Worm (Caenorhabditis elegans) whole organism, young adult: ENCODE data around the gene lgc-8.

ENCODE experiments used
- B0336.3 ChIP-seq: fragments of 200-800 bp; sonication (Bioruptor generic); IDR thresholded peaks from 2 replicates; pipeline ENCODE4 v1.3.6; 2022; ENCODE audit warnings: missing genetic modification characterization, missing compliant biosample characterization
- C17E4.6 ChIP-seq: fragments of 200-800 bp; sonication (Bioruptor generic); IDR thresholded peaks from 2 replicates; pipeline ENCODE4 v1.3.6; 2022; ENCODE audit warnings: missing genetic modification reagents, missing genetic modification characterization, missing compliant biosample characterization
- D2030.7 ChIP-seq: fragments of 200-800 bp; sonication (Bioruptor generic); IDR thresholded peaks from 2 replicates; pipeline ENCODE4 v1.3.6; 2022; ENCODE audit warnings: missing genetic modification reagents, missing genetic modification characterization, missing compliant biosample characterization
- F10E7.11 ChIP-seq: sonication (generic microtip); optimal IDR thresholded peaks from 2 replicates; lab custom pipeline; 2017; ENCODE audit warnings: mild to moderate bottlenecking, missing genetic modification characterization, moderate library complexity, missing compliant biosample characterization
- F33H1.4 ChIP-seq: fragments of 200-800 bp; sonication (Bioruptor generic); IDR thresholded peaks from 2 replicates; pipeline ENCODE4 v1.3.6; 2022; ENCODE audit warnings: missing genetic modification reagents, missing genetic modification characterization, missing compliant biosample characterization
- F49E8.2 ChIP-seq: sonication (generic microtip); optimal IDR thresholded peaks from 3 replicates; lab custom pipeline; 2017; ENCODE audit warnings: missing genetic modification characterization, mild to moderate bottlenecking, missing compliant biosample characterization, antibody characterized with exemption, moderate library complexity; ENCODE audit not compliant: insufficient read depth
- F57A8.1 ChIP-seq: fragments of 200-800 bp; sonication (Bioruptor generic); optimal IDR thresholded peaks from 2 replicates; lab custom pipeline; 2018; ENCODE audit warnings: mild to moderate bottlenecking, missing genetic modification characterization, moderate library complexity, missing compliant biosample characterization
- Y53G8AR.9 ChIP-seq: fragments of 200-800 bp; sonication (Bioruptor generic); conservative IDR thresholded peaks from 2 replicates; pipeline ENCODE4 v1.3.6; 2022; ENCODE audit warnings: missing genetic modification reagents, missing genetic modification characterization, missing compliant biosample characterization
- Y56A3A.18 ChIP-seq: fragments of 200-800 bp; sonication (Bioruptor generic); IDR thresholded peaks from 2 replicates; pipeline ENCODE4 v1.3.6; 2022; ENCODE audit warnings: missing genetic modification reagents, missing genetic modification characterization, missing compliant biosample characterization
- ama-1 ChIP-seq, 3 experiments: fragments of 150-350 bp in 1 of 3; sonication (generic microtip) in 2 of 3; optimal IDR thresholded peaks; 2 replicates each; lab custom pipeline; 2014 to 2018; ENCODE audit warnings: missing biosample characterization in 2 of 3, missing genetic modification characterization in 2 of 3, missing genetic modification reagents in 2 of 3
- atf-7 ChIP-seq: sonication (generic microtip); optimal IDR thresholded peaks from 2 replicates; lab custom pipeline; 2017; ENCODE audit warnings: mild to moderate bottlenecking, missing genetic modification characterization, missing compliant biosample characterization
- athp-1 ChIP-seq: sonication (generic microtip); optimal IDR thresholded peaks from 2 replicates; lab custom pipeline; 2017; ENCODE audit warnings: mild to moderate bottlenecking, missing genetic modification characterization, missing compliant biosample characterization
- attf-6 ChIP-seq: fragments of 200-800 bp; sonication (Bioruptor generic); IDR thresholded peaks from 2 replicates; pipeline ENCODE4 v1.3.6; 2022; ENCODE audit warnings: missing genetic modification reagents, missing genetic modification characterization, missing compliant biosample characterization
- cebp-1 ChIP-seq, 2 experiments: fragments of 200-800 bp in 1 of 2; sonication (Bioruptor generic) in 1 of 2; sonication (generic microtip) in 1 of 2; IDR thresholded peaks in 1 of 2; optimal IDR thresholded peaks in 1 of 2; 2 replicates each; pipeline versions ENCODE4 v1.3.6 to Lab custom; 2017 to 2022; ENCODE audit warnings: missing compliant biosample characterization in 2 of 2, missing genetic modification characterization in 2 of 2, mild to moderate bottlenecking in 1 of 2, missing genetic modification reagents in 1 of 2, moderate library complexity in 1 of 2
- ceh-91 ChIP-seq: fragments of 200-800 bp; sonication (Bioruptor generic); IDR thresholded peaks from 2 replicates; pipeline ENCODE4 v1.3.6; 2022; ENCODE audit warnings: missing genetic modification reagents, missing genetic modification characterization, missing compliant biosample characterization
- dpl-1 ChIP-seq: fragments of 150-350 bp; optimal IDR thresholded peaks from 2 replicates; lab custom pipeline; 2014; ENCODE audit warnings: missing biosample characterization, missing genetic modification reagents, missing genetic modification characterization
- efl-1 ChIP-seq: fragments of 150-350 bp; optimal IDR thresholded peaks from 2 replicates; lab custom pipeline; 2014; ENCODE audit warnings: missing biosample characterization, missing genetic modification reagents, missing genetic modification characterization
- egl-18 ChIP-seq: fragments of 200-800 bp; sonication (Bioruptor generic); IDR thresholded peaks from 2 replicates; pipeline ENCODE4 v1.3.6; 2022; ENCODE audit warnings: missing genetic modification reagents, missing genetic modification characterization, missing compliant biosample characterization
- egl-44 ChIP-seq: fragments of 200-800 bp; sonication (Bioruptor generic); IDR thresholded peaks from 2 replicates; pipeline ENCODE4 v1.3.6; 2022; ENCODE audit warnings: missing genetic modification reagents, missing genetic modification characterization, missing compliant biosample characterization
- ekl-4 ChIP-seq: fragments of 200-800 bp; sonication (Bioruptor generic); IDR thresholded peaks from 2 replicates; pipeline ENCODE4 v1.3.6; 2022; ENCODE audit warnings: missing genetic modification reagents, missing genetic modification characterization, missing compliant biosample characterization
- hmg-1.2 ChIP-seq: fragments of 200-800 bp; sonication (Bioruptor generic); IDR thresholded peaks from 2 replicates; pipeline ENCODE4 v1.3.6; 2022; ENCODE audit warnings: missing genetic modification reagents, missing genetic modification characterization, missing compliant biosample characterization
- hsf-1 ChIP-seq: fragments of 200-800 bp; sonication (Bioruptor generic); IDR thresholded peaks from 2 replicates; pipeline ENCODE4 v1.3.6; 2022; ENCODE audit warnings: missing genetic modification reagents, missing genetic modification characterization, missing compliant biosample characterization
- let-607 ChIP-seq, 2 experiments: fragments of 200-800 bp in 1 of 2; sonication (Bioruptor generic) in 1 of 2; sonication (generic microtip) in 1 of 2; optimal IDR thresholded peaks; 2 replicates each; lab custom pipeline; 2016 to 2018; ENCODE audit warnings: mild to moderate bottlenecking in 2 of 2, missing compliant biosample characterization in 2 of 2, missing genetic modification characterization in 2 of 2, moderate library complexity in 2 of 2, missing genotype in 1 of 2
- lin-54 ChIP-seq: fragments of 200-800 bp; sonication (Bioruptor generic); optimal IDR thresholded peaks from 2 replicates; lab custom pipeline; 2018; ENCODE audit warnings: mild to moderate bottlenecking, missing genetic modification characterization, missing compliant biosample characterization
- lsl-1 ChIP-seq: fragments of 200-800 bp; sonication (Bioruptor generic); optimal IDR thresholded peaks from 2 replicates; lab custom pipeline; 2018; ENCODE audit warnings: mild to moderate bottlenecking, missing genetic modification characterization, moderate library complexity, missing compliant biosample characterization
- madf-3 ChIP-seq: fragments of 200-800 bp; sonication (Bioruptor generic); IDR thresholded peaks from 2 replicates; pipeline ENCODE4 v1.3.6; 2022; ENCODE audit warnings: missing genetic modification reagents, missing genetic modification characterization, missing compliant biosample characterization
- madf-6 ChIP-seq: fragments of 200-800 bp; sonication (Bioruptor generic); IDR thresholded peaks from 2 replicates; pipeline ENCODE4 v1.3.6; 2022; ENCODE audit warnings: missing genetic modification reagents, missing genetic modification characterization, missing compliant biosample characterization
- madf-8 ChIP-seq: fragments of 200-800 bp; sonication (Bioruptor generic); conservative IDR thresholded peaks from 2 replicates; pipeline ENCODE4 v1.3.6; 2022; ENCODE audit warnings: missing genetic modification reagents, missing genetic modification characterization, missing compliant biosample characterization
- nfyb-1 ChIP-seq: fragments of 200-800 bp; sonication (Bioruptor generic); IDR thresholded peaks from 2 replicates; pipeline ENCODE4 v1.3.6; 2022; ENCODE audit warnings: missing genetic modification reagents, missing genetic modification characterization, missing compliant biosample characterization
- nhr-120 ChIP-seq: fragments of 200-800 bp; sonication (Bioruptor generic); IDR thresholded peaks from 2 replicates; pipeline ENCODE4 v1.3.6; 2022; ENCODE audit warnings: missing genetic modification characterization, missing compliant biosample characterization
- pbrm-1 ChIP-seq: fragments of 200-800 bp; sonication (Bioruptor generic); IDR thresholded peaks from 2 replicates; pipeline ENCODE4 v1.3.6; 2022; ENCODE audit warnings: missing genetic modification reagents, missing genetic modification characterization, missing compliant biosample characterization
- pha-4 ChIP-seq: fragments of 150-350 bp; sonication (generic microtip); optimal IDR thresholded peaks from 2 replicates; lab custom pipeline; 2014; ENCODE audit warnings: missing biosample characterization, missing genetic modification reagents, missing genetic modification characterization
- rec-8 ChIP-seq, 2 experiments: sonication (generic microtip); optimal IDR thresholded peaks; 2 replicates each; lab custom pipeline; 2016; ENCODE audit warnings: mild to moderate bottlenecking in 2 of 2, missing genetic modification characterization in 2 of 2, missing genetic modification reagents in 2 of 2, missing genotype in 2 of 2, missing biosample characterization in 1 of 2, missing compliant biosample characterization in 1 of 2, moderate library complexity in 1 of 2
- snpc-1.3 ChIP-seq: sonication (generic microtip); optimal IDR thresholded peaks from 2 replicates; lab custom pipeline; 2017; ENCODE audit warnings: missing genetic modification characterization, mild to moderate bottlenecking, missing compliant biosample characterization, antibody characterized with exemption, moderate library complexity, missing genotype, missing genetic modification reagents; ENCODE audit not compliant: insufficient read depth
- snpc-3.4 ChIP-seq: sonication (generic microtip); optimal IDR thresholded peaks from 2 replicates; lab custom pipeline; 2017; ENCODE audit warnings: missing genetic modification characterization, mild to moderate bottlenecking, missing compliant biosample characterization, antibody characterized with exemption, moderate library complexity, missing genotype, missing genetic modification reagents
- snpc-4 ChIP-seq, 5 experiments: fragments of 150-350 bp in 1 of 5; sonication (generic microtip) in 4 of 5; optimal IDR thresholded peaks; 2 replicates each; lab custom pipeline; 2014 to 2018; ENCODE audit warnings: missing genetic modification characterization in 5 of 5, missing biosample characterization in 3 of 5, antibody characterized with exemption in 2 of 5, mild to moderate bottlenecking in 2 of 5, missing compliant biosample characterization in 2 of 5, missing genotype in 2 of 5, moderate library complexity in 2 of 5, missing genetic modification reagents in 1 of 5
- tbp1 ChIP-seq: fragments of 200-800 bp; sonication (Bioruptor generic); optimal IDR thresholded peaks from 2 replicates; lab custom pipeline; 2018; ENCODE audit warnings: mild to moderate bottlenecking, missing genetic modification characterization, missing compliant biosample characterization
- tlf-1 ChIP-seq: fragments of 200-800 bp; sonication (Bioruptor generic); optimal IDR thresholded peaks from 2 replicates; lab custom pipeline; 2018; ENCODE audit warnings: mild to moderate bottlenecking, missing genetic modification characterization, missing compliant biosample characterization
- unc-130 ChIP-seq: sonication (generic microtip); optimal IDR thresholded peaks from 2 replicates; lab custom pipeline; 2016; ENCODE audit warnings: missing genetic modification reagents, missing genetic modification characterization, missing compliant biosample characterization
- xnd-1 ChIP-seq: sonication (generic microtip); optimal IDR thresholded peaks from 2 replicates; lab custom pipeline; 2016; ENCODE audit warnings: missing genotype, missing genetic modification reagents, missing genetic modification characterization, missing compliant biosample characterization
- ztf-3 ChIP-seq: fragments of 200-800 bp; sonication (Bioruptor generic); optimal IDR thresholded peaks from 2 replicates; lab custom pipeline; 2018; ENCODE audit warnings: mild to moderate bottlenecking, missing genetic modification characterization, missing compliant biosample characterization

The lgc-8 gene

DNA sequence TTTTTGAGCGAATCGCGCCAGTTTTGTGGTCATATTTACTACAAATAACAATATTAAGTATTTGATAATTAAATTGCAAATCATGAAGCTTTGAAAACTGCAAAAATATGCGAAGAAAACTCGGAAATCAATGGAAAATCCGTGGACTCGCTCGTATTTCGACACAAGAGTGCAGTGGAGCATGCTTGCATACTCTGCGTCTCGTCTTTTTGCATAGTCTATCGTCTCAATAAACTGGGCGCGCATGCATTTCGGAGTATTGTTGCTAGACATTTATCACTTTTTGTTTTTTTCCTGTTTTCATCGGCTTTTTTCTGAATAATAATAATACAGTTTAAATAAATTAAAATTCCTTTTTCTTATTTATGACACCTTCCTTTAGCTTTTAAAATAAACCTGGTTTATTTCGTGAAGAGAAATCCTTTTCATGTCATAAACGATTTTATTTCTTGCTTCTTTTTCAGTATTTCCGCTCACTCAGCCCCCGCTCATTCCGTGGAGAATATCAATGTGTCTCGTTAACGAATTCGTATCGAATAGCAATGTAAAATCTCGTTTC is 52.2 kb downstream of the lgc-8 start, which contains the start of the genes mrps-7 and Y57G11C.3 (continued):
- TF ChIP-seq madf-3 (GFP tag; lab: Robert Waterston, UW) (no peak), madf-8 (GFP tag; lab: Robert Waterston, UW) (peak; percentile 56), F10E7.11 (tag; lab: Kevin White, UChicago) (no peak), pha-4 (peak; percentile 80), egl-18 (GFP tag; lab: Robert Waterston, UW) (no peak), ztf-3 (no peak), Y56A3A.18 (GFP tag; lab: Robert Waterston, UW) (no peak), cebp-1 (GFP tag; IDR thresholded peaks at IDR 0.05; lab: Robert Waterston, UW) (peak; percentile 93), cebp-1 (tag; optimal IDR thresholded peaks at IDR 0.05; lab: Kevin White, UChicago) (peak; percentile 96), atf-7 (no peak), let-607 (tag; optimal IDR thresholded peaks at IDR 0.05; lab: Kevin White, UChicago) (peak in 1 of 2 experiments; percentile 47), efl-1 (peak; percentile 54), attf-6 (peak; percentile 92), xnd-1 (tag; lab: Kevin White, UChicago) (peak; percentile 12), dpl-1 (GFP tag; lab: Kevin White, UChicago) (peak; percentile 18), ama-1 (optimal IDR thresholded peaks at IDR 0.05; lab: Kevin White, UChicago) (peak; percentile 27), ama-1 (GFP tag; optimal IDR thresholded peaks at IDR 0.05; lab: Kevin White, UChicago) (no peak), lsl-1 (GFP tag; lab: Kevin White, UChicago) (peak; percentile 45), nhr-120 (GFP tag; lab: Robert Waterston, UW) (no peak), rec-8 (tag; optimal IDR thresholded peaks at IDR 0.05; lab: Kevin White, UChicago) (no peak), ceh-91 (GFP tag; lab: Robert Waterston, UW) (no peak)

DNA sequence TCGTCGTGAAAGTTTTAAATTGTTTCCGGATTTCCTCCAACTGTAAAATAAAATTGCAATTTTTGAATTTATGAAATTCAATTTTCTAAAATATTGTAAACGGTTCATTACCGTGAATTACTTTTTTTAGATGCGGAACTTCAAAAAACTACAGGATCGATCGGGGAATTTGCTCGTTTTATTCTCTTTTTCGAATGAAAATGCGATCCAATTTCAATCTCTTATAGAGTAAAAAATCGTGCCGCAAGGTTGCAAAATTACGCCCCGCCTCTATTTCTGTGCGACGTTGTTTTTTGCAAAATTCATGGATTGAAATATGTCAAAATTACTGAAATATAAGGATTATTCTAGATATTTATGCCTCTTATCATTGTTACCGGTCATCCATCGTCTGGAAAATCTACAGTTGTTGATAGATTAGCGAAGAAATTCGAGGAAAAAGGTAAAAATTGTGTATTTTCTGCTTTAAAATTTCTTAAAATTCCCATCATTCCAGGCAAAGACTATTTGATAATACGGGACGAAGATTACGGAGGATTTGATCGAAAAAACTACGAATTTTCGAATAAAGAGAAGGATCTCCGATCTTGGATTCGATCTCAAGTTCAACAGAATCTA is 53.7 kb downstream of the lgc-8 start, which contains the start of gene Y57G11C.43:
Gene Y57G11C.43 (plus strand): TSS at position 224 of the 618 bp plus-strand sequence.
- TF ChIP-seq tbp1 (GFP tag; lab: Kevin White, UChicago): peak; percentile 26
- TF ChIP-seq madf-6 (GFP tag; lab: Robert Waterston, UW): peak; percentile 56
- TF ChIP-seq D2030.7: 0 out of 2 replicates have a peak, but pooled peaks have one; percentile 31
- peak; percentile 55 for TF ChIP-seq ekl-4 (GFP tag; lab: Robert Waterston, UW)
- TF ChIP-seq egl-44 (GFP tag; lab: Robert Waterston, UW): no peak
- TF ChIP-seq lin-54 (GFP tag; lab: Kevin White, UChicago): peak; percentile 21
- peak; percentile 28 for TF ChIP-seq unc-130 (GFP tag; lab: Kevin White, UChicago)
- peak; percentile 95 for TF ChIP-seq attf-6
- TF ChIP-seq F33H1.4 (GFP tag; lab: Robert Waterston, UW): no peak
- 0 out of 2 replicates have a peak, but pooled peaks have one; percentile 23 for TF ChIP-seq hsf-1 (GFP tag; lab: Robert Waterston, UW)
- peak; percentile 51 for TF ChIP-seq snpc-1.3 (tag; lab: Kevin White, UChicago)
- TF ChIP-seq lsl-1 (GFP tag; lab: Kevin White, UChicago): peak; percentile 2
- TF ChIP-seq xnd-1 (tag; lab: Kevin White, UChicago): peak; percentile 16
- TF ChIP-seq snpc-3.4: peak; percentile 6
- no peak for TF ChIP-seq C17E4.6 (GFP tag; lab: Robert Waterston, UW)
- TF ChIP-seq snpc-4 (GFP tag; optimal IDR thresholded peaks at IDR 0.05; lab: Kevin White, UChicago): no peak
- peak in 3 of 4 experiments; percentile 25 to 92 (median 76) for TF ChIP-seq snpc-4 (tag; optimal IDR thresholded peaks at IDR 0.05; lab: Kevin White, UChicago)
- 0 out of 2 replicates have a peak, but pooled peaks have one; percentile 16 for TF ChIP-seq pbrm-1 (GFP tag; lab: Robert Waterston, UW)
- TF ChIP-seq hmg-1.2 (GFP tag; lab: Robert Waterston, UW): peak; percentile 27; the same call in 1 of the 2 replicates
- TF ChIP-seq F57A8.1 (GFP tag; lab: Kevin White, UChicago): no peak
- 0 out of 2 replicates have a peak, but pooled peaks have one; percentile 31 for TF ChIP-seq B0336.3
- no peak for TF ChIP-seq ama-1 (optimal IDR thresholded peaks at IDR 0.05; lab: Kevin White, UChicago)
- TF ChIP-seq ama-1 (GFP tag; optimal IDR thresholded peaks at IDR 0.05; lab: Kevin White, UChicago): peak; percentile 11 to 37
- TF ChIP-seq madf-3 (GFP tag; lab: Robert Waterston, UW): no peak
- TF ChIP-seq Y53G8AR.9 (GFP tag; lab: Robert Waterston, UW): peak; percentile 59; the same call in 1 of the 2 replicates
- TF ChIP-seq athp-1 (tag; lab: Kevin White, UChicago): peak; percentile 34
- TF ChIP-seq F49E8.2: no peak
- no peak for TF ChIP-seq cebp-1 (GFP tag; IDR thresholded peaks at IDR 0.05; lab: Robert Waterston, UW)
- peak; percentile 21 for TF ChIP-seq cebp-1 (tag; optimal IDR thresholded peaks at IDR 0.05; lab: Kevin White, UChicago)
- TF ChIP-seq nfyb-1 (GFP tag; lab: Robert Waterston, UW): 0 out of 2 replicates have a peak, but pooled peaks have one; percentile 25
- peak; percentile 22 for TF ChIP-seq tlf-1
